Fruit fly (Drosophila melanogaster) whole organism, embryonic: ENCODE results near the gene xmas.

ENCODE experiments used
- BEAF-32 ChIP-seq: fragments of 200-800 bp; sonication (Bioruptor generic); optimal IDR thresholded peaks from 3 replicates; lab custom pipeline; 2017; ENCODE audit warnings: missing biosample characterization, missing genetic modification characterization, mild to moderate bottlenecking, moderate library complexity, missing genetic modification reagents
- C15 ChIP-seq: fragments of 200-800 bp; sonication (Bioruptor generic); IDR thresholded peaks from 3 replicates; pipeline ENCODE4 v1.3.6; 2022; ENCODE audit warnings: missing biosample characterization, missing genetic modification characterization
- CG10147 ChIP-seq: fragments of 200-800 bp; sonication (Bioruptor generic); optimal IDR thresholded peaks from 2 replicates; lab custom pipeline; 2019; ENCODE audit warnings: missing biosample characterization, mild to moderate bottlenecking, missing genetic modification characterization, moderate library complexity
- CG10543 ChIP-seq: fragments of 200-800 bp; sonication (Bioruptor generic); optimal IDR thresholded peaks from 3 replicates; lab custom pipeline; 2017; ENCODE audit warnings: missing biosample characterization, mild to moderate bottlenecking, missing genetic modification characterization, moderate library complexity
- CG11093 ChIP-seq: fragments of 200-800 bp; sonication (Bioruptor generic); IDR thresholded peaks from 3 replicates; pipeline ENCODE4 v1.3.6; 2022; ENCODE audit warnings: missing biosample characterization, missing genetic modification characterization
- CG14965 ChIP-seq: fragments of 200-800 bp; sonication (Bioruptor generic); optimal IDR thresholded peaks from 2 replicates; lab custom pipeline; 2016; ENCODE audit warnings: missing biosample characterization, missing genetic modification characterization, borderline replicate concordance
- CG1529 ChIP-seq: fragments of 200-800 bp; sonication (Bioruptor generic); optimal IDR thresholded peaks from 3 replicates; lab custom pipeline; 2018; ENCODE audit warnings: missing biosample characterization, missing genetic modification characterization
- CG1602 ChIP-seq: fragments of 200-800 bp; sonication (Bioruptor generic); optimal IDR thresholded peaks from 3 replicates; lab custom pipeline; 2016; ENCODE audit warnings: missing biosample characterization, missing genetic modification characterization
- CG16813 ChIP-seq: fragments of 200-800 bp; sonication (Bioruptor generic); IDR thresholded peaks from 3 replicates; pipeline ENCODE4 v1.3.6; 2022; ENCODE audit warnings: missing biosample characterization, missing genetic modification characterization; ENCODE audit not compliant: partially characterized antibody
- CG18764 ChIP-seq: fragments of 200-800 bp; sonication (Bioruptor generic); optimal IDR thresholded peaks from 3 replicates; lab custom pipeline; 2016; ENCODE audit warnings: missing biosample characterization, missing genetic modification characterization
- CG31224 ChIP-seq: fragments of 200-800 bp; sonication (Bioruptor generic); IDR thresholded peaks from 2 replicates; pipeline ENCODE4 v1.3.6; 2022; ENCODE audit warnings: missing biosample characterization, missing genetic modification characterization
- CG32772 ChIP-seq: fragments of 200-800 bp; sonication (Bioruptor generic); IDR thresholded peaks from 2 replicates; pipeline ENCODE4 v1.3.6; 2022; ENCODE audit warnings: missing biosample characterization, missing genetic modification characterization
- CG34376 ChIP-seq: fragments of 200-800 bp; sonication (Bioruptor generic); optimal IDR thresholded peaks from 2 replicates; lab custom pipeline; 2018; ENCODE audit warnings: missing biosample characterization, mild to moderate bottlenecking, missing genetic modification characterization
- CG3995 ChIP-seq: fragments of 200-800 bp; sonication (Bioruptor generic); optimal IDR thresholded peaks from 3 replicates; lab custom pipeline; 2016; ENCODE audit warnings: missing biosample characterization, missing genetic modification characterization
- CG42726 ChIP-seq: fragments of 200-800 bp; sonication (Bioruptor generic); IDR thresholded peaks from 2 replicates; pipeline ENCODE4 v1.3.6; 2022; ENCODE audit warnings: missing biosample characterization, missing genetic modification characterization; ENCODE audit not compliant: partially characterized antibody
- CG6813 ChIP-seq: fragments of 200-800 bp; sonication (Bioruptor generic); optimal IDR thresholded peaks from 2 replicates; lab custom pipeline; 2017; ENCODE audit warnings: missing biosample characterization, missing genetic modification characterization, mild to moderate bottlenecking, moderate library complexity, missing genetic modification reagents
- CG7987 ChIP-seq: fragments of 200-800 bp; sonication (Bioruptor generic); optimal IDR thresholded peaks from 2 replicates; lab custom pipeline; 2018; ENCODE audit warnings: missing biosample characterization, mild to moderate bottlenecking, missing genetic modification characterization, moderate library complexity
- CG8765 ChIP-seq: fragments of 200-800 bp; sonication (Bioruptor generic); IDR thresholded peaks from 2 replicates; pipeline ENCODE4 v1.3.6; 2022; ENCODE audit warnings: missing biosample characterization, missing genetic modification characterization
- Deaf1 ChIP-seq: fragments of 200-800 bp; optimal IDR thresholded peaks from 3 replicates; lab custom pipeline; 2019; ENCODE audit warnings: missing biosample characterization, mild to moderate bottlenecking, missing genetic modification characterization, moderate library complexity
- Dll ChIP-seq: fragments of 200-800 bp; sonication (Bioruptor generic); IDR thresholded peaks from 4 replicates; pipeline ENCODE4 v1.3.6; 2022; ENCODE audit warnings: missing biosample characterization, missing genetic modification characterization; ENCODE audit not compliant: partially characterized antibody
- E2f2 ChIP-seq: fragments of 200-800 bp; sonication (Bioruptor generic); IDR thresholded peaks from 2 replicates; pipeline ENCODE4 v1.3.6; 2022; ENCODE audit warnings: missing biosample characterization, missing genetic modification characterization
- Elba2 ChIP-seq: fragments of 200-800 bp; sonication (Bioruptor generic); optimal IDR thresholded peaks from 3 replicates; lab custom pipeline; 2016; ENCODE audit warnings: missing biosample characterization, missing genetic modification characterization
- GATAe ChIP-seq: fragments of 200-800 bp; sonication (Bioruptor generic); conservative IDR thresholded peaks from 2 replicates; pipeline ENCODE4 v1.3.6; 2022; ENCODE audit warnings: missing biosample characterization, missing genetic modification characterization
- HLH54F ChIP-seq: fragments of 200-800 bp; sonication (Bioruptor generic); optimal IDR thresholded peaks from 3 replicates; lab custom pipeline; 2016; ENCODE audit warnings: missing biosample characterization, missing genetic modification characterization
- NC2β ChIP-seq: fragments of 200-800 bp; sonication (Bioruptor generic); optimal IDR thresholded peaks from 2 replicates; lab custom pipeline; 2016; ENCODE audit warnings: missing biosample characterization, missing genetic modification characterization
- Nf-YA ChIP-seq: fragments of 200-800 bp; sonication (Bioruptor generic); IDR thresholded peaks from 2 replicates; pipeline ENCODE4 v1.3.6; 2022; ENCODE audit warnings: missing biosample characterization, missing genetic modification characterization
- Sin3A ChIP-seq: fragments of >200 bp; optimal IDR thresholded peaks from 2 replicates; lab custom pipeline; 2018
- Sox102F ChIP-seq: fragments of 200-800 bp; sonication (Bioruptor generic); optimal IDR thresholded peaks from 2 replicates; lab custom pipeline; 2018; ENCODE audit warnings: missing biosample characterization, mild to moderate bottlenecking, missing genetic modification characterization, moderate library complexity
- TFAM ChIP-seq: fragments of 200-800 bp; sonication (Bioruptor generic); optimal IDR thresholded peaks from 2 replicates; lab custom pipeline; 2017; ENCODE audit warnings: missing biosample characterization, missing genetic modification characterization, inconsistent platforms
- Xbp1 ChIP-seq: fragments of 200-800 bp; sonication (Bioruptor generic); optimal IDR thresholded peaks from 3 replicates; lab custom pipeline; 2016; ENCODE audit warnings: missing biosample characterization, mild to moderate bottlenecking, missing genetic modification characterization
- abd-A ChIP-seq: fragments of 200-800 bp; sonication (Bioruptor generic); optimal IDR thresholded peaks from 3 replicates; lab custom pipeline; 2019; ENCODE audit warnings: missing biosample characterization, mild to moderate bottlenecking, missing genetic modification characterization, moderate library complexity
- ac ChIP-seq: fragments of 200-800 bp; sonication (Bioruptor generic); optimal IDR thresholded peaks from 3 replicates; lab custom pipeline; 2017; ENCODE audit warnings: missing biosample characterization, mild to moderate bottlenecking, missing genetic modification characterization
- al ChIP-seq: fragments of 200-800 bp; sonication (Bioruptor generic); IDR thresholded peaks from 2 replicates; pipeline ENCODE4 v1.3.6; 2022; ENCODE audit warnings: missing biosample characterization, missing genetic modification characterization
- ap ChIP-seq: fragments of 200-800 bp; sonication (Bioruptor generic); IDR thresholded peaks from 2 replicates; pipeline ENCODE4 v1.3.6; 2022; ENCODE audit warnings: missing biosample characterization, missing genetic modification characterization
- ase ChIP-seq: fragments of 200-800 bp; sonication (Bioruptor generic); IDR thresholded peaks from 3 replicates; pipeline ENCODE4 v1.3.6; 2022; ENCODE audit warnings: missing biosample characterization, missing genetic modification characterization
- bcd ChIP-seq: fragments of 200-800 bp; sonication (Bioruptor generic); optimal IDR thresholded peaks from 2 replicates; lab custom pipeline; 2017; ENCODE audit warnings: missing biosample characterization, mild to moderate bottlenecking, missing genetic modification characterization
- bowl ChIP-seq: fragments of 200-800 bp; sonication (Bioruptor generic); IDR thresholded peaks from 2 replicates; pipeline ENCODE4 v1.3.6; 2022; ENCODE audit warnings: missing biosample characterization, missing genetic modification characterization
- chn ChIP-seq: fragments of 200-800 bp; sonication (Bioruptor generic); optimal IDR thresholded peaks from 2 replicates; lab custom pipeline; 2016; ENCODE audit warnings: missing biosample characterization, missing genetic modification characterization
- dimm ChIP-seq: fragments of 200-800 bp; sonication (Bioruptor generic); IDR thresholded peaks from 2 replicates; pipeline ENCODE4 v1.3.6; 2022; ENCODE audit warnings: missing biosample characterization, missing genetic modification characterization
- ewg ChIP-seq: fragments of 200-800 bp; sonication (Bioruptor generic); optimal IDR thresholded peaks from 3 replicates; lab custom pipeline; 2017; ENCODE audit warnings: mild to moderate bottlenecking, missing biosample characterization, missing genetic modification reagents, missing genetic modification characterization
- eyg ChIP-seq: fragments of 200-800 bp; sonication (Bioruptor generic); optimal IDR thresholded peaks from 3 replicates; lab custom pipeline; 2016; ENCODE audit warnings: missing biosample characterization, missing genetic modification characterization
- jing ChIP-seq: fragments of 200-800 bp; sonication (Bioruptor generic); optimal IDR thresholded peaks from 2 replicates; lab custom pipeline; 2018; ENCODE audit warnings: missing biosample characterization, mild to moderate bottlenecking, missing genetic modification characterization
- kah ChIP-seq: fragments of 200-800 bp; sonication (Bioruptor generic); optimal IDR thresholded peaks from 2 replicates; lab custom pipeline; 2018; ENCODE audit warnings: missing biosample characterization, mild to moderate bottlenecking, missing genetic modification characterization
- kni ChIP-seq: fragments of 200-800 bp; sonication (Bioruptor generic); optimal IDR thresholded peaks from 3 replicates; lab custom pipeline; 2017; ENCODE audit warnings: mild to moderate bottlenecking, missing biosample characterization, missing genetic modification reagents, missing genetic modification characterization
- org-1 ChIP-seq: fragments of 200-800 bp; sonication (Bioruptor generic); optimal IDR thresholded peaks from 2 replicates; lab custom pipeline; 2017; ENCODE audit warnings: missing biosample characterization, missing genetic modification characterization
- pum ChIP-seq: fragments of 200-800 bp; sonication (Bioruptor generic); optimal IDR thresholded peaks from 2 replicates; lab custom pipeline; 2016; ENCODE audit warnings: missing biosample characterization, missing genetic modification characterization
- scrt ChIP-seq: fragments of 200-800 bp; sonication (Bioruptor generic); optimal IDR thresholded peaks from 2 replicates; lab custom pipeline; 2018; ENCODE audit warnings: missing biosample characterization, mild to moderate bottlenecking, missing genetic modification characterization, moderate library complexity
- slbo ChIP-seq: fragments of 200-800 bp; sonication (Bioruptor generic); IDR thresholded peaks from 2 replicates; pipeline ENCODE4 v1.3.6; 2022; ENCODE audit warnings: missing biosample characterization, missing genetic modification characterization
- slou ChIP-seq: fragments of 200-800 bp; sonication (Bioruptor generic); optimal IDR thresholded peaks from 3 replicates; lab custom pipeline; 2016; ENCODE audit warnings: missing biosample characterization, missing genetic modification characterization
- unpg ChIP-seq: fragments of 200-800 bp; sonication (Bioruptor generic); optimal IDR thresholded peaks from 3 replicates; lab custom pipeline; 2018; ENCODE audit warnings: missing biosample characterization, mild to moderate bottlenecking, missing genetic modification characterization, moderate library complexity
- wdn ChIP-seq: fragments of 200-800 bp; sonication (Bioruptor generic); IDR thresholded peaks from 2 replicates; pipeline ENCODE4 v1.3.6; 2022; ENCODE audit warnings: missing biosample characterization, missing genetic modification characterization
- zfh2 ChIP-seq: fragments of 200-800 bp; sonication (Bioruptor generic); optimal IDR thresholded peaks from 2 replicates; lab custom pipeline; 2016; ENCODE audit warnings: missing biosample characterization, missing genetic modification characterization

Gene xmas

dm6 chrX:17176542-17176941 is 17.4 kb upstream of the xmas start (continued):
- TF ChIP-seq bowl (GFP tag; lab: Robert Waterston, UW): 0 out of 2 replicates have a peak, but pooled peaks have one; percentile 23
- TF ChIP-seq bcd (GFP tag; lab: Kevin White, UChicago): peak; percentile 34
- no peak for TF ChIP-seq BEAF-32 (GFP tag; lab: Kevin White, UChicago)
- TF ChIP-seq CG10147 (GFP tag; lab: Kevin White, UChicago): no peak
- TF ChIP-seq al (GFP tag; lab: Robert Waterston, UW): 0 out of 2 replicates have a peak, but pooled peaks have one; percentile 22
- no peak for TF ChIP-seq org-1 (GFP tag; lab: Kevin White, UChicago)
- no peak for TF ChIP-seq CG8765 (GFP tag; lab: Robert Waterston, UW)
- no peak for TF ChIP-seq jing
- peak; percentile 57 for TF ChIP-seq unpg (GFP tag; lab: Kevin White, UChicago)
- no peak for TF ChIP-seq Elba2 (GFP tag; lab: Kevin White, UChicago)
- no peak for TF ChIP-seq CG11093
- peak; percentile 31; the same call in 1 of the 2 replicates for TF ChIP-seq ap (GFP tag; lab: Robert Waterston, UW)
- no peak for TF ChIP-seq CG34376
- TF ChIP-seq Sin3A (lab: Kevin White, UChicago): no peak
- no peak for TF ChIP-seq ac (GFP tag; lab: Kevin White, UChicago)
- no peak for TF ChIP-seq CG16813 (GFP tag; lab: Robert Waterston, UW)
- TF ChIP-seq kni (GFP tag; lab: Kevin White, UChicago): no peak
- TF ChIP-seq HLH54F (GFP tag; lab: Kevin White, UChicago): peak; percentile 34
- no peak for TF ChIP-seq ewg (GFP tag; lab: Kevin White, UChicago)
- no peak for TF ChIP-seq zfh2 (GFP tag; lab: Kevin White, UChicago)
- no peak for TF ChIP-seq slou (GFP tag; lab: Kevin White, UChicago)
- no peak for TF ChIP-seq CG42726
- TF ChIP-seq CG6813: peak; percentile 32
- TF ChIP-seq dimm (GFP tag; lab: Robert Waterston, UW): no peak
- no peak for TF ChIP-seq eyg (GFP tag; lab: Kevin White, UChicago)
- TF ChIP-seq CG18764: peak; percentile 7
- peak; percentile 66 for TF ChIP-seq Sox102F (GFP tag; lab: Kevin White, UChicago)
- TF ChIP-seq abd-A (tag; lab: Kevin White, UChicago): no peak
- no peak for TF ChIP-seq CG1529 (GFP tag; lab: Kevin White, UChicago)
- TF ChIP-seq Dll (GFP tag; lab: Robert Waterston, UW): no peak
- TF ChIP-seq Xbp1 (GFP tag; lab: Kevin White, UChicago): peak; percentile 54
- TF ChIP-seq CG31224: 0 out of 2 replicates have a peak, but pooled peaks have one; percentile 20
- TF ChIP-seq CG1602 (GFP tag; lab: Kevin White, UChicago): no peak
- TF ChIP-seq TFAM (GFP tag; lab: Kevin White, UChicago): no peak
- no peak for TF ChIP-seq wdn (GFP tag; lab: Robert Waterston, UW)
- no peak for TF ChIP-seq CG7987 (GFP tag; lab: Kevin White, UChicago)
- TF ChIP-seq Deaf1 (tag; lab: Kevin White, UChicago): peak; percentile 12
- TF ChIP-seq kah (GFP tag; lab: Kevin White, UChicago): no peak
- peak; percentile 0 for TF ChIP-seq NC2β (GFP tag; lab: Kevin White, UChicago)
- no peak for TF ChIP-seq chn
- peak; percentile 49; the same call in 1 of the 2 replicates for TF ChIP-seq CG32772 (GFP tag; lab: Robert Waterston, UW)
- peak; percentile 74 for TF ChIP-seq slbo (GFP tag; lab: Robert Waterston, UW)
- TF ChIP-seq Nf-YA (GFP tag; lab: Robert Waterston, UW): no peak
- TF ChIP-seq E2f2 (GFP tag; lab: Robert Waterston, UW): 0 out of 2 replicates have a peak, but pooled peaks have one; percentile 32
- peak; percentile 72 for TF ChIP-seq ase (GFP tag; lab: Robert Waterston, UW)
- peak; percentile 27 for TF ChIP-seq CG10543
- TF ChIP-seq scrt: peak; percentile 32
- TF ChIP-seq CG3995: no peak
- no peak for TF ChIP-seq C15 (GFP tag; lab: Robert Waterston, UW)
- no peak for TF ChIP-seq CG14965 (GFP tag; lab: Kevin White, UChicago)
- no peak for TF ChIP-seq GATAe (GFP tag; lab: Robert Waterston, UW)
- TF ChIP-seq pum: peak; percentile 46
